Worm (Caenorhabditis elegans): ENCODE data around the gene F38B6.2.

DNA sequence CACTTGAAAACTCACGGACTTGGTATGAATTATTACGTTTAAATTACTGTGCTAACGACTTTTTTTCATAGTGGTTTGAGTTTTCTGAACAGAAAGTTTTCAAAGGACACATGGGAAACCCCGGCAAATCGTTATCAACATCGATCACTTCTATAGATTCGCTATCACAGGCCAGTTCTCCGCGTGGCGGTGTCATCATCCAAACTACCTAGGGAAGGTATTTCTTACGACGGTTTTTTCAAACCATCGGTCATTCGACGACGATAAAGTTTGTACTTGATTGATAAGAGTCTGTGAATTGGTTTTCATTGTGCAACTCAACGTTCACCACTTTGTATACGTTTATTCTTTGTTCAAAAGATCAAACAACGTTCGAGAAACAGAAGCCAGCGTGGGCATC lies 46.2 kb downstream of the F38B6.2 start:
- TF ChIP-seq fkh-10 (GFP tag; optimal IDR thresholded peaks at IDR 0.05): no peak
- TF ChIP-seq ceh-9 (tag; optimal IDR thresholded peaks at IDR 0.05): no peak
- TF ChIP-seq eor-1 (tag; optimal IDR thresholded peaks at IDR 0.05): no peak
- no peak for TF ChIP-seq daf-12 (tag; optimal IDR thresholded peaks at IDR 0.05)
- peak; percentile 83 for TF ChIP-seq pqm-1 (tag; optimal IDR thresholded peaks at IDR 0.05)
- TF ChIP-seq nhr-11 (tag; optimal IDR thresholded peaks at IDR 0.05): no peak
- TF ChIP-seq nhr-76 (tag; optimal IDR thresholded peaks at IDR 0.05): no peak

Measured in whole organism, L3 larva.